Fruit fly (Drosophila melanogaster) whole organism, wandering third instar larva: ENCODE results near the gene CG17568.
A peak's percentile ranks its signal among the peaks of the same experiment; 100 is the strongest.

Experiments
- CG9705 ChIP-seq: fragments of 200-800 bp; sonication (Bioruptor generic); optimal IDR thresholded peaks from 2 replicates; lab custom pipeline; 2018; ENCODE audit warnings: missing biosample characterization, mild to moderate bottlenecking, missing genetic modification characterization
- CrebA ChIP-seq: fragments of 200-800 bp; sonication (Bioruptor generic); optimal IDR thresholded peaks from 2 replicates; lab custom pipeline; 2016; ENCODE audit warnings: missing biosample characterization, mild to moderate bottlenecking, missing genetic modification characterization, borderline replicate concordance
- Dfd ChIP-seq: fragments of >200 bp; optimal IDR thresholded peaks from 2 replicates; lab custom pipeline; 2017; ENCODE audit warnings: missing biosample characterization, missing genetic modification characterization
- GATAd ChIP-seq: sonication (Bioruptor generic); optimal IDR thresholded peaks from 2 replicates; lab custom pipeline; 2016; ENCODE audit warnings: missing biosample characterization, missing genetic modification characterization
- HLH106 ChIP-seq: fragments of 200-800 bp; optimal IDR thresholded peaks from 3 replicates; lab custom pipeline; 2019; ENCODE audit warnings: missing biosample characterization, mild to moderate bottlenecking, missing genetic modification characterization, moderate library complexity
- Hnf4 ChIP-seq: fragments of 200-800 bp; sonication (Bioruptor generic); optimal IDR thresholded peaks from 2 replicates; lab custom pipeline; 2016; ENCODE audit warnings: missing biosample characterization, mild to moderate bottlenecking, missing genetic modification characterization
- Hr78 ChIP-seq: fragments of >200 bp; optimal IDR thresholded peaks from 2 replicates; lab custom pipeline; 2017; ENCODE audit warnings: missing biosample characterization, missing genetic modification characterization
- Hr83 ChIP-seq: fragments of 200-300 bp; sonication (Bioruptor generic); optimal IDR thresholded peaks from 2 replicates; lab custom pipeline; 2016; ENCODE audit warnings: missing biosample characterization, mild to moderate bottlenecking, missing genetic modification characterization, moderate library complexity; ENCODE audit not compliant: poor library complexity, severe bottlenecking
- Jra ChIP-seq: sonication (Bioruptor generic); optimal IDR thresholded peaks from 2 replicates; lab custom pipeline; 2016; ENCODE audit warnings: missing biosample characterization, missing genetic modification characterization
- Mio ChIP-seq: sonication (Bioruptor generic); optimal IDR thresholded peaks from 2 replicates; lab custom pipeline; 2016; ENCODE audit warnings: missing biosample characterization, missing genetic modification characterization
- Myc ChIP-seq: fragments of >200 bp; optimal IDR thresholded peaks from 2 replicates; lab custom pipeline; 2017
- OdsH ChIP-seq: fragments of 200-800 bp; sonication (Bioruptor generic); optimal IDR thresholded peaks from 2 replicates; lab custom pipeline; 2016; ENCODE audit warnings: missing biosample characterization, mild to moderate bottlenecking, missing genetic modification characterization
- Rel ChIP-seq, 2 experiments: fragments of 200-800 bp; sonication (Bioruptor generic) in 1 of 2; optimal IDR thresholded peaks; 2 replicates in 1 of 2; 3 replicates in 1 of 2; lab custom pipeline; 2016 to 2019; ENCODE audit warnings: mild to moderate bottlenecking in 2 of 2, missing biosample characterization in 2 of 2, missing genetic modification characterization in 2 of 2, moderate library complexity in 1 of 2
- Sp1 ChIP-seq: fragments of 200-800 bp; sonication (Bioruptor generic); optimal IDR thresholded peaks from 3 replicates; lab custom pipeline; 2019; ENCODE audit warnings: missing biosample characterization, mild to moderate bottlenecking, missing genetic modification characterization, moderate library complexity
- Vsx2 ChIP-seq: fragments of 200-300, 225-300 bp; sonication (Bioruptor generic); optimal IDR thresholded peaks from 2 replicates; lab custom pipeline; 2018; ENCODE audit warnings: missing biosample characterization, missing genetic modification characterization; ENCODE audit not compliant: partially characterized antibody
- br ChIP-seq: fragments of 200-800 bp; sonication (Bioruptor generic); optimal IDR thresholded peaks from 2 replicates; lab custom pipeline; 2016; ENCODE audit warnings: missing biosample characterization, missing genetic modification characterization
- brk ChIP-seq: fragments of 200-800 bp; sonication (Bioruptor generic); optimal IDR thresholded peaks from 2 replicates; lab custom pipeline; 2016; ENCODE audit warnings: missing biosample characterization, mild to moderate bottlenecking, missing genetic modification characterization
- dmrt93B ChIP-seq: fragments of 200-800 bp; sonication (Bioruptor generic); optimal IDR thresholded peaks from 2 replicates; lab custom pipeline; 2018; ENCODE audit warnings: missing biosample characterization, mild to moderate bottlenecking, missing genetic modification characterization
- dsf ChIP-seq: sonication (Bioruptor generic); optimal IDR thresholded peaks from 2 replicates; lab custom pipeline; 2016; ENCODE audit warnings: missing biosample characterization, missing genetic modification characterization, borderline replicate concordance
- ey ChIP-seq: fragments of 200-800 bp; sonication (Bioruptor generic); optimal IDR thresholded peaks from 2 replicates; lab custom pipeline; 2016; ENCODE audit warnings: missing biosample characterization, missing genetic modification characterization
- foxo ChIP-seq, 2 experiments: fragments of 200-800 bp; sonication (Bioruptor generic); optimal IDR thresholded peaks; 2 replicates in 1 of 2; 3 replicates in 1 of 2; lab custom pipeline; 2016 to 2017; ENCODE audit warnings: missing biosample characterization in 2 of 2, missing genetic modification characterization in 2 of 2
- fru ChIP-seq: fragments of 200-800 bp; sonication (Bioruptor generic); optimal IDR thresholded peaks from 3 replicates; lab custom pipeline; 2016; ENCODE audit warnings: missing biosample characterization, mild to moderate bottlenecking, missing genetic modification characterization
- h ChIP-seq: fragments of 200-800 bp; sonication (Bioruptor generic); optimal IDR thresholded peaks from 3 replicates; lab custom pipeline; 2016; ENCODE audit warnings: missing biosample characterization, mild to moderate bottlenecking, missing genetic modification characterization
- jim ChIP-seq: fragments of 175-275, 200-325 bp; sonication (Bioruptor generic); optimal IDR thresholded peaks from 2 replicates; lab custom pipeline; 2016; ENCODE audit warnings: missing biosample characterization, mild to moderate bottlenecking, missing genetic modification characterization
- pan ChIP-seq: fragments of >200 bp; optimal IDR thresholded peaks from 2 replicates; lab custom pipeline; 2017
- psq ChIP-seq: fragments of 200-800 bp; sonication (Bioruptor generic); optimal IDR thresholded peaks from 3 replicates; lab custom pipeline; 2017; ENCODE audit warnings: missing biosample characterization, mild to moderate bottlenecking, missing genetic modification characterization, moderate library complexity
- rgr ChIP-seq: fragments of 200-800 bp; sonication (Bioruptor generic); optimal IDR thresholded peaks from 3 replicates; lab custom pipeline; 2016; ENCODE audit warnings: missing biosample characterization, mild to moderate bottlenecking, missing genetic modification characterization
- sage ChIP-seq: fragments of 200-800 bp; sonication (Bioruptor generic); optimal IDR thresholded peaks from 2 replicates; lab custom pipeline; 2016; ENCODE audit warnings: missing biosample characterization, mild to moderate bottlenecking, missing genetic modification characterization
- sv ChIP-seq: fragments of 200-800 bp; sonication (Bioruptor generic); optimal IDR thresholded peaks from 3 replicates; lab custom pipeline; 2016; ENCODE audit warnings: missing biosample characterization, missing genetic modification characterization
- tai ChIP-seq: sonication (Bioruptor generic); optimal IDR thresholded peaks from 2 replicates; lab custom pipeline; 2016; ENCODE audit warnings: missing biosample characterization, missing genetic modification characterization
- usp ChIP-seq: fragments of >200 bp; optimal IDR thresholded peaks from 2 replicates; lab custom pipeline; 2017; ENCODE audit warnings: missing biosample characterization, missing genetic modification characterization
- woc ChIP-seq: sonication (Bioruptor generic); optimal IDR thresholded peaks from 2 replicates; lab custom pipeline; 2016; ENCODE audit warnings: missing biosample characterization, mild to moderate bottlenecking, missing genetic modification characterization

The CG17568 gene

DNA sequence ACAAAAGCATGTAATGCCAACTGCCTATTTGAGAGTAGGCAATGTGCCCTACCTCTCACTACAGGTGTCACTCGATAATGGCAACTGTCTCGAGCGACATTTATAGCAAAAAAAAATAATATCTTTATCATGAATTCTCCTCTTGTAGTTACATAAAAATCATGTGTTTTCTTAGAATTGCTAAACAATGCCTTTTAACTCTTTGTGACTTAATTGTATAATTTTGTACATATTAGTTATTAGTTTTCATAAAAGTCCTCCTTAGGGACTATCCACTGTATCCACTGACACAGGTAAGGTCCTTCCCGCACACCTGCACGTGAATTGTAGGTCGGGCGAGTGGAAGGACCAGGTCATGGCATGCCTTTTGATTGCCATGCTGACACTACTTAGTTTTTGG is 27.4 kb upstream of the CG17568 start:
- no peak for TF ChIP-seq jim (GFP tag; lab: Kevin White, UChicago)
- no peak for TF ChIP-seq woc (GFP tag; lab: Kevin White, UChicago)
- TF ChIP-seq Sp1 (GFP tag; lab: Kevin White, UChicago): no peak
- no peak for TF ChIP-seq rgr (GFP tag; lab: Kevin White, UChicago)
- no peak for TF ChIP-seq Vsx2 (GFP tag; lab: Kevin White, UChicago)
- no peak for TF ChIP-seq GATAd
- TF ChIP-seq sv: no peak
- TF ChIP-seq tai (GFP tag; lab: Kevin White, UChicago): no peak
- no peak for TF ChIP-seq ey
- no peak for TF ChIP-seq Hr83 (GFP tag; lab: Kevin White, UChicago)
- no peak for TF ChIP-seq Hr78 (GFP tag; lab: Kevin White, UChicago)
- no peak for TF ChIP-seq CG9705 (GFP tag; lab: Kevin White, UChicago)
- no peak for TF ChIP-seq dsf (GFP tag; lab: Kevin White, UChicago)
- no peak for TF ChIP-seq dmrt93B (GFP tag; lab: Kevin White, UChicago)

DNA sequence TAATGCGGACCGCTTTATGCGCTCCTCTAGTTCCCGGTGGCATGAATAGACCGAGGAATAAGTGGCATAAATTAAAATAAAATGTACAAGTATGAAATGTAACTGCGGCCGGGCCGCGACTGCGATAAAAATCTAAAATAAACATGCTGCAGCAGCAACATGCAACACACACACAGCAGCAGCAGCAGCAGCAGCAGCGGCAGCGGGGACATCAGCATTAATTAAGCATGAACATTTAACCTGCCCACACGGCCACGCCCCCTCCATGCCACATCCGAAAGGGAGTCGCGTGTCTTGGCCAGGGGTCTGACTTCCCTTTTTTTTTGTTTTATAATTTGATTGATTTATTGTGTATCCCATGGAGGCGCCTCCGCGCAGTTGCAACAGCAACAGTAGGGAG is 23.0 kb upstream of the CG17568 start:
- TF ChIP-seq Dfd (peak; percentile 74), GATAd (no peak), fru (GFP tag; lab: Kevin White, UChicago) (no peak)
- TF ChIP-seq, all 38 proteins: peak for 1

DNA sequence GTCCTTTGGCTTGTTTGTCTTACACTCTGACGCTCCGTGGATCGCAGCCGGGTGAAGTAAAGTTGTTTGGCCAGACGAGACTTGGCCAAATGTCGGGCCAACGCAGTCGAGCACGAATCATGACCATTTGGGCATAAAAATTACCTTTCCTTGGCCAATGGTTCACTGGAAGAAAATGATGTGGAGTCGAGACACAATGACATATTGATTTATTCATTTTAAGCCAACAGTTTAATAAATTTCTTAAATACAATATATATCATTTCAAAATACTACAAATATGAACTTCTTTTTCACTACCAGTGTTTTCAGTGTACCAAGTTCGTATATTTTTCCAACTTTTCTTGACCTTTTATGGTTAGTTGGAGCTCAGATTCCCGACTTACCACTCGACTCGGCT is 20.3 kb upstream of the CG17568 start:
- TF ChIP-seq h (GFP tag; lab: Kevin White, UChicago) (peak; percentile 80), psq (peak; percentile 55), ey (peak; percentile 68), foxo (GFP tag; optimal IDR thresholded peaks at IDR 0.05; lab: Kevin White, UChicago) (peak in 1 of 2 experiments; percentile 75), fru (GFP tag; lab: Kevin White, UChicago) (peak; percentile 75), rgr (GFP tag; lab: Kevin White, UChicago) (peak; percentile 71), sage (GFP tag; lab: Kevin White, UChicago) (peak; percentile 64), dmrt93B (GFP tag; lab: Kevin White, UChicago) (peak; percentile 22), CG9705 (GFP tag; lab: Kevin White, UChicago) (peak; percentile 12), woc (GFP tag; lab: Kevin White, UChicago) (peak; percentile 51), Sp1 (GFP tag; lab: Kevin White, UChicago) (peak; percentile 65), Mio (GFP tag; lab: Kevin White, UChicago) (no peak), CrebA (GFP tag; lab: Kevin White, UChicago) (peak; percentile 22), Myc (lab: Kevin White, UChicago) (no peak), Hnf4 (GFP tag; lab: Kevin White, UChicago) (peak; percentile 60), Jra (GFP tag; lab: Kevin White, UChicago) (peak; percentile 36), usp (GFP tag; lab: Kevin White, UChicago) (no peak), br (GFP tag; lab: Kevin White, UChicago) (peak; percentile 49), brk (GFP tag; lab: Kevin White, UChicago) (peak; percentile 53), HLH106 (tag; lab: Kevin White, UChicago) (peak; percentile 70), OdsH (GFP tag; lab: Kevin White, UChicago) (peak; percentile 67), Rel (GFP tag; optimal IDR thresholded peaks at IDR 0.05; lab: Kevin White, UChicago) (peak; percentile 27), Rel (tag; optimal IDR thresholded peaks at IDR 0.05; lab: Kevin White, UChicago) (no peak), Hr83 (GFP tag; lab: Kevin White, UChicago) (no peak), pan (lab: Kevin White, UChicago) (no peak)

DNA sequence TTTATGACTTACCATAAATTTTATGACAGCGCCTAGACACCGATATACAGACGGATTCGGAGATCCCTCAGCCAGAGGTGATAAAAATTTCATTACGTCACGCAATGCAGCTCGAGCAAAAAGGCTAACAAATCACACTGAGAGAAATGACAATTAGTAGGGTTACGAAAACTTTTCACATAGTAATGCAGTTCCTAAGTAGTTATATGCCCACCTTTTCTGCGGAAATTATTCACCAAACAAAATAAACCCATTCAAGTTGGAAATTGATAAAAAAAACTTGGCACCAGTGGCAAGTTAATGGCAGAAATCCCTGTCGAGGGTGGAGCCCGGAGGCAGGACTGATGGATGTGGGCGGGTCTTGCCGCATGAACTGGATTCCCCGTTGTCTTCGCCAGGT is 18.7 kb upstream of the CG17568 start:
- peak; percentile 43 for TF ChIP-seq ey
- TF ChIP-seq usp (GFP tag; lab: Kevin White, UChicago): no peak
- TF ChIP-seq rgr (GFP tag; lab: Kevin White, UChicago): no peak
- no peak for TF ChIP-seq Dfd
- TF ChIP-seq h (GFP tag; lab: Kevin White, UChicago): peak; percentile 27
- TF ChIP-seq pan (lab: Kevin White, UChicago): no peak
- no peak for TF ChIP-seq sage (GFP tag; lab: Kevin White, UChicago)
- peak; percentile 32 for TF ChIP-seq OdsH (GFP tag; lab: Kevin White, UChicago)
- TF ChIP-seq sv: no peak
- TF ChIP-seq woc (GFP tag; lab: Kevin White, UChicago): peak; percentile 9
- peak; percentile 7 for TF ChIP-seq HLH106 (tag; lab: Kevin White, UChicago)
- peak; percentile 19 for TF ChIP-seq fru (GFP tag; lab: Kevin White, UChicago)
- no peak for TF ChIP-seq GATAd
- TF ChIP-seq tai (GFP tag; lab: Kevin White, UChicago): no peak
- peak in 1 of 2 experiments; percentile 60 for TF ChIP-seq foxo (GFP tag; optimal IDR thresholded peaks at IDR 0.05; lab: Kevin White, UChicago)
- peak; percentile 33 for TF ChIP-seq Hnf4 (GFP tag; lab: Kevin White, UChicago)
